Worm (Caenorhabditis elegans) whole organism, midembryonic: ENCODE measurements around the gene C09E7.11.

Experiments
- med-1 ChIP-seq: sonication (generic microtip); optimal IDR thresholded peaks from 2 replicates; lab custom pipeline; 2017; ENCODE audit warnings: missing genetic modification characterization, mild to moderate bottlenecking, missing compliant biosample characterization, antibody characterized with exemption, missing genetic modification reagents; ENCODE audit not compliant: insufficient read depth
- ref-1 ChIP-seq: fragments of 200-800 bp; sonication (Bioruptor generic); conservative IDR thresholded peaks from 2 replicates; pipeline ENCODE4 v1.3.6; 2022; ENCODE audit warnings: missing genetic modification reagents, missing genetic modification characterization, missing compliant biosample characterization
- tab-1 ChIP-seq: fragments of 200-800 bp; sonication (Bioruptor generic); IDR thresholded peaks from 2 replicates; pipeline ENCODE4 v1.3.6; 2022; ENCODE audit warnings: missing genetic modification characterization, missing compliant biosample characterization
- ztf-23 ChIP-seq: fragments of 200-800 bp; sonication (Bioruptor generic); IDR thresholded peaks from 2 replicates; pipeline ENCODE4 v1.3.6; 2022; ENCODE audit warnings: missing genetic modification reagents, missing genetic modification characterization, missing compliant biosample characterization
- ztf-29 ChIP-seq: fragments of 200-800 bp; sonication (Bioruptor generic); IDR thresholded peaks from 2 replicates; pipeline ENCODE4 v1.3.6; 2022; ENCODE audit warnings: missing genetic modification reagents, missing genetic modification characterization, missing compliant biosample characterization

- TF ChIP-seq tab-1 (GFP tag; lab: Robert Waterston, UW) (no peak), ztf-29 (GFP tag; lab: Robert Waterston, UW) (no peak), med-1 (GFP tag; lab: Kevin White, UChicago) (no peak), ref-1 (no peak), ztf-23 (no peak)
Measured at ce11 chrIII:6508327-6508726, 22.9 kb upstream of the C09E7.11 start.
